Worm (Caenorhabditis elegans): ENCODE results near the gene dpy-11.

Gene dpy-11

DNA sequence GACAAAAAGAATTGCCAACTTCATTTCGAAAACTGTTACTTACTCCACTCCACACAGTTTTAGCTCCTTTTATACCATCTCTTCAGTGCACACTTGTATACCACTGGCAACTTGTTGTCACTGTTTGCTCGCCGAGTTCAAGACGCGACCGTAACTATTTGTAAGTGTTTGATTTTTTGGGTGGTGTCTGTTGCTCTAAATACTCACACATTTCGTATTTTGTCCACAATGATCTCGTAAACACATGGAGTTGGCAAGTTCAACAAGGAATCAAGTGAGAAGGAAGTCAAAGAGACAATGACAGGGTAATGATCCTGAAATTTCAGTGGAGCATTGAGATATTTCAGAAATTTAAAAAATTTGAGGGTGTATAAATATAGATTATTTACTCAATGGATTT is 18.0 kb upstream of the dpy-11 start, which contains the start of gene hpo-26:
TSS of gene hpo-26 (minus strand) at position 31 of the 400 bp plus-strand sequence.
- TF ChIP-seq lin-32 (GFP tag; optimal IDR thresholded peaks at IDR 0.05) = no peak
- TF ChIP-seq nhr-28 (tag; optimal IDR thresholded peaks at IDR 0.05) = no peak
- TF ChIP-seq ztf-11 (tag; optimal IDR thresholded peaks at IDR 0.05) = no peak
- no peak for TF ChIP-seq zip-8 (tag; optimal IDR thresholded peaks at IDR 0.05)
- TF ChIP-seq mep-1 (tag; optimal IDR thresholded peaks at IDR 0.05) = no peak
- no peak for TF ChIP-seq ceh-39 (tag; optimal IDR thresholded peaks at IDR 0.05)
- no peak for TF ChIP-seq M03D4.4 (tag; optimal IDR thresholded peaks at IDR 0.05)
- TF ChIP-seq nhr-76 (tag; optimal IDR thresholded peaks at IDR 0.05) = no peak

DNA sequence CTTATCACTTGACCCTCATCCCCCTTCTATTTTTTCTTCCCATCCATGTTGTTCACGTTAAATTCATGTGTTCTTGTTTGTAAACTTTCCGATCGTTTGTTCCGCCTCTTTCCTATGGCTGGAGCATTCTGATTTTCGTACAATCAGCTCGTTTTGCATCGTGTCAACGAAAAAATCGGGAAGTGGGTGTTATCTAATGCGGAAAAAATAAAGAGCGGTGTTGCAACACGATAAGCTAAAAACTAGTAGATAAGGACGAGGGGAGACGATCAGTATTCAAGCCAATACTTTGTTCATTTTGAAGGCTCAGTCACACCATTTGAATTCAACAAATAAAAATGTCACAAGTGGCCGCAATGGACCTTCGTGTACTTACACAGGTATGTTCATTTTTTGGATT is 9.7 kb upstream of the dpy-11 start, which contains the start of gene acs-1:
TSS of gene acs-1 (plus strand) at position 233 of the 400 bp plus-strand sequence.
- TF ChIP-seq bed-3 (GFP tag; optimal IDR thresholded peaks at IDR 0.05) (no peak), ceh-83 (GFP tag; optimal IDR thresholded peaks at IDR 0.05) (no peak), ham-2 (GFP tag; optimal IDR thresholded peaks at IDR 0.05) (no peak), zip-8 (tag; optimal IDR thresholded peaks at IDR 0.05) (no peak), flh-1 (GFP tag; optimal IDR thresholded peaks at IDR 0.05) (no peak), ceh-39 (tag; optimal IDR thresholded peaks at IDR 0.05) (no peak), nhr-237 (tag; optimal IDR thresholded peaks at IDR 0.05) (no peak), blmp-1 (tag; optimal IDR thresholded peaks at IDR 0.05) (no peak), snpc-4 (tag; optimal IDR thresholded peaks at IDR 0.05) (no peak), pha-4 (tag; optimal IDR thresholded peaks at IDR 0.05) (no peak), tbx-8 (GFP tag; optimal IDR thresholded peaks at IDR 0.05) (no peak), drap-1 (GFP tag; optimal IDR thresholded peaks at IDR 0.05) (no peak), mls-2 (tag; optimal IDR thresholded peaks at IDR 0.05) (no peak), hlh-1 (tag; optimal IDR thresholded peaks at IDR 0.05) (no peak), cnd-1 (tag; optimal IDR thresholded peaks at IDR 0.05) (no peak), M03D4.4 (tag; optimal IDR thresholded peaks at IDR 0.05) (no peak)

DNA sequence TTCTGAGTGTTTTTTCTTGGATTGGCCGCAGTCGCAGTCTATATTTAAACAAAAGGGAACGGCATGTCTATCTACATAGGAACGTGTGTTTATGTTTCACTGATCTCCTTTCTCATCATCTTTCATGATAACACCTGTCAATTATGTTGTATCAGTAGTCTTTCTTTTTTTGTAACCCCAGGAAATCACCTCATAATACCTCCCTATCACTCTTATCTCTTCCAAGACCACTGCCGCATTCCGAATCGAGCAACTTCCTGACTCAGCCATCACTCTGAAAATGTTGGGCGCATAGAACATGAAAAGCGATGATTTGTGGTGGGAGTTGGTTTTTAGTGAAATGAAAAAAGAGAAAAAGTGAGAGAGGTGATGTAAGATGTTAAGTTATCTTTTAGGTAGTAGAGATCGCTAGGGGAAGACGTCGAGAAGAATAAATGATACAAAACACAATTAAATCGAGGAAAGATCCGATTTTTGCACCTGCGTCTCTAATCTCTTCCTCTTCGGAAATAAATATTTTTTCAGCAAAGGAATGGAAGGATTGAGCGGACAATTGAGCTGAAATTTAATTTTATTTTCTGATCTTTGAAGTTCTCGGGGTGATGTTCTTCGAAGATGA is 7.9 kb upstream of the dpy-11 start:
- TF ChIP-seq mab-5 (tag; optimal IDR thresholded peaks at IDR 0.05) (no peak), nhr-12 (tag; optimal IDR thresholded peaks at IDR 0.05) (no peak), bed-3 (GFP tag; optimal IDR thresholded peaks at IDR 0.05) (no peak)

- TF ChIP-seq unc-39 (tag; optimal IDR thresholded peaks at IDR 0.05) (no peak), blmp-1 (tag; optimal IDR thresholded peaks at IDR 0.05) (no peak), ceh-39 (tag; optimal IDR thresholded peaks at IDR 0.05) (no peak), drap-1 (GFP tag; optimal IDR thresholded peaks at IDR 0.05) (no peak), hlh-1 (tag; optimal IDR thresholded peaks at IDR 0.05) (no peak), nhr-28 (tag; optimal IDR thresholded peaks at IDR 0.05) (no peak), elt-1 (tag; optimal IDR thresholded peaks at IDR 0.05; ENCODE audit: borderline replicate concordance, insufficient read depth) (no peak), ztf-11 (tag; optimal IDR thresholded peaks at IDR 0.05) (no peak), flh-1 (GFP tag; optimal IDR thresholded peaks at IDR 0.05) (no peak), cnd-1 (tag; optimal IDR thresholded peaks at IDR 0.05) (no peak), zip-8 (tag; optimal IDR thresholded peaks at IDR 0.05) (no peak), lsy-2 (tag; optimal IDR thresholded peaks at IDR 0.05) (no peak)
These were observed 5.5 kb upstream of the dpy-11 start, which contains the start of the genes F46E10.2 and F46E10.18 for ce11 chrV:6520385-6521080. F46E10.2 (plus strand) TSS chrV:6520435. F46E10.18 (plus strand) TSS chrV:6521030.

DNA sequence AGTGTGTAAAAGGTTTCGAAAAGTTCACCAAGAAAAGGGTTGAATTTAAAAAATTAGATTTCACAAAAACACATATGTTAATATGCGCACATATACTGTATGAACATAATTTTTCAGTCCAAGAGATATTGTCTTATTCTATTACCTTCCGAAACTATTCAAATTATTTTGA is 3.1 kb upstream of the dpy-11 start, which contains the start of gene F46E10.3:
TSS of gene F46E10.3 (plus strand) at position 73 of the 172 bp plus-strand sequence.
- TF ChIP-seq sem-2 (GFP tag; optimal IDR thresholded peaks at IDR 0.05) = no peak
- TF ChIP-seq pha-4 (tag; optimal IDR thresholded peaks at IDR 0.05) = no peak
- TF ChIP-seq nhr-12 (tag; optimal IDR thresholded peaks at IDR 0.05) = no peak
- TF ChIP-seq M03D4.4 (tag; optimal IDR thresholded peaks at IDR 0.05) = no peak
- TF ChIP-seq lsy-2 (tag; optimal IDR thresholded peaks at IDR 0.05) = no peak
- no peak for TF ChIP-seq lin-13 (tag; optimal IDR thresholded peaks at IDR 0.05)
